Worm (Caenorhabditis elegans) whole organism, L4 larva: Measurements from ENCODE around the gene ttc-4.

Source experiments
- F26F4.8 ChIP-seq: fragments of 200-800 bp; sonication (Bioruptor generic); conservative IDR thresholded peaks from 2 replicates; pipeline ENCODE4 v1.3.6; 2022; ENCODE audit warnings: missing genetic modification characterization, missing compliant biosample characterization
- F49E8.2 ChIP-seq: sonication (generic microtip); optimal IDR thresholded peaks from 2 replicates; lab custom pipeline; 2016; ENCODE audit warnings: missing compliant biosample characterization, mild to moderate bottlenecking, missing genetic modification characterization, borderline replicate concordance
- T20F7.1 ChIP-seq: fragments of 200-800 bp; sonication (Bioruptor generic); optimal IDR thresholded peaks from 2 replicates; lab custom pipeline; 2018; ENCODE audit warnings: mild to moderate bottlenecking, missing genetic modification characterization, missing compliant biosample characterization
- T26A8.4 ChIP-seq: fragments of 200-800 bp; sonication (Bioruptor generic); IDR thresholded peaks from 2 replicates; pipeline ENCODE4 v1.3.6; 2022; ENCODE audit warnings: missing genetic modification characterization, missing compliant biosample characterization
- Y105C5A.15 ChIP-seq: fragments of 200-800 bp; sonication (Bioruptor generic); IDR thresholded peaks from 2 replicates; pipeline ENCODE4 v1.3.6; 2022; ENCODE audit warnings: missing genetic modification characterization, missing compliant biosample characterization
- Y48G9A.11 ChIP-seq: fragments of 200-800 bp; sonication (Bioruptor generic); IDR thresholded peaks from 2 replicates; pipeline ENCODE4 v1.3.6; 2022; ENCODE audit warnings: missing genetic modification reagents, missing genetic modification characterization, missing compliant biosample characterization
- ZK337.2 ChIP-seq: fragments of 200-800 bp; sonication (Bioruptor generic); IDR thresholded peaks from 2 replicates; pipeline ENCODE4 v1.3.6; 2022; ENCODE audit warnings: missing genetic modification reagents, missing genetic modification characterization, missing compliant biosample characterization
- aha-1 ChIP-seq: fragments of 150-350 bp; peaks from one replicate; lab custom pipeline; 2014; ENCODE audit warnings: missing biosample characterization, missing genetic modification characterization
- ama-1 ChIP-seq: fragments of 150-350 bp; optimal IDR thresholded peaks from 2 replicates; lab custom pipeline; 2014; ENCODE audit warnings: inconsistent platforms, mixed read lengths
- ceh-32 ChIP-seq: sonication (generic microtip); optimal IDR thresholded peaks from 2 replicates; lab custom pipeline; 2016; ENCODE audit warnings: mild to moderate bottlenecking, missing genetic modification characterization, missing compliant biosample characterization; ENCODE audit not compliant: poor library complexity
- ceh-44 ChIP-seq: fragments of 200-800 bp; sonication (Bioruptor generic); IDR thresholded peaks from 2 replicates; pipeline ENCODE4 v1.3.6; 2022; ENCODE audit warnings: missing genetic modification reagents, missing genetic modification characterization, missing compliant biosample characterization
- ces-1 ChIP-seq: fragments of 150-350 bp; sonication (generic microtip); optimal IDR thresholded peaks from 4 replicates; lab custom pipeline; 2014; ENCODE audit warnings: missing biosample characterization, missing genetic modification reagents, missing genetic modification characterization
- ctbp-1 ChIP-seq: fragments of 200-800 bp; sonication (Bioruptor generic); IDR thresholded peaks from 2 replicates; pipeline ENCODE4 v1.3.6; 2022; ENCODE audit warnings: missing genetic modification reagents, missing genetic modification characterization, missing compliant biosample characterization
- daf-12 ChIP-seq: fragments of 150-350 bp; optimal IDR thresholded peaks from 2 replicates; lab custom pipeline; 2014; ENCODE audit warnings: missing biosample characterization, missing genetic modification reagents, missing genetic modification characterization
- daf-19 ChIP-seq: fragments of 200-800 bp; sonication (Bioruptor generic); conservative IDR thresholded peaks from 2 replicates; pipeline ENCODE4 v1.3.6; 2022; ENCODE audit warnings: missing genetic modification characterization, missing compliant biosample characterization
- daf-8 ChIP-seq: fragments of 200-800 bp; sonication (Bioruptor generic); IDR thresholded peaks from 2 replicates; pipeline ENCODE4 v1.3.6; 2022; ENCODE audit warnings: missing genetic modification characterization, missing compliant biosample characterization
- dmd-8 ChIP-seq: fragments of 200-800 bp; sonication (Bioruptor generic); IDR thresholded peaks from 2 replicates; pipeline ENCODE4 v1.3.6; 2022; ENCODE audit warnings: missing genetic modification characterization, missing compliant biosample characterization
- duxl-1 ChIP-seq: sonication (generic microtip); optimal IDR thresholded peaks from 2 replicates; lab custom pipeline; 2016; ENCODE audit warnings: mild to moderate bottlenecking, missing genetic modification characterization, moderate library complexity, missing compliant biosample characterization; ENCODE audit not compliant: poor library complexity
- dve-1 ChIP-seq: sonication (generic microtip); optimal IDR thresholded peaks from 2 replicates; lab custom pipeline; 2017; ENCODE audit warnings: antibody characterized with exemption, mild to moderate bottlenecking, missing genetic modification characterization, missing compliant biosample characterization; ENCODE audit not compliant: insufficient read depth
- egl-27 ChIP-seq: sonication (generic microtip); optimal IDR thresholded peaks from 3 replicates; lab custom pipeline; 2017; ENCODE audit warnings: missing biosample characterization, missing genetic modification reagents, missing genetic modification characterization
- egl-43 ChIP-seq: fragments of 200-800 bp; sonication (Bioruptor generic); IDR thresholded peaks from 2 replicates; pipeline ENCODE4 v1.3.6; 2022; ENCODE audit warnings: missing genetic modification reagents, missing genetic modification characterization, missing compliant biosample characterization
- hif-1 ChIP-seq, 2 experiments: sonication (generic microtip); optimal IDR thresholded peaks; 2 replicates each; lab custom pipeline; 2016 to 2017; ENCODE audit warnings: missing compliant biosample characterization in 2 of 2, missing genetic modification characterization in 2 of 2, missing genetic modification reagents in 2 of 2, missing genotype in 2 of 2, mild to moderate bottlenecking in 1 of 2
- hmg-1.1 ChIP-seq: fragments of 200-800 bp; sonication (Bioruptor generic); IDR thresholded peaks from 2 replicates; pipeline ENCODE4 v1.3.6; 2022; ENCODE audit warnings: missing genetic modification reagents, missing genetic modification characterization, missing compliant biosample characterization
- lim-7 ChIP-seq: fragments of 200-800 bp; sonication (Bioruptor generic); IDR thresholded peaks from 2 replicates; pipeline ENCODE4 v1.3.6; 2022; ENCODE audit warnings: missing genetic modification characterization, missing compliant biosample characterization
- lin-1 ChIP-seq: fragments of 200-800 bp; sonication (Bioruptor generic); IDR thresholded peaks from 2 replicates; pipeline ENCODE4 v1.3.6; 2022; ENCODE audit warnings: missing genetic modification reagents, missing genetic modification characterization, missing compliant biosample characterization
- lin-13 ChIP-seq: fragments of 150-350 bp; optimal IDR thresholded peaks from 2 replicates; lab custom pipeline; 2014; ENCODE audit warnings: missing biosample characterization, missing genetic modification reagents, missing genetic modification characterization
- lin-38 ChIP-seq: fragments of 200-800 bp; sonication (Bioruptor generic); IDR thresholded peaks from 2 replicates; pipeline ENCODE4 v1.3.6; 2022; ENCODE audit warnings: missing genetic modification reagents, missing genetic modification characterization, missing compliant biosample characterization
- lin-39 ChIP-seq: fragments of 150-350 bp; optimal IDR thresholded peaks from 2 replicates; lab custom pipeline; 2014; ENCODE audit warnings: missing biosample characterization, missing genetic modification reagents, missing genetic modification characterization
- lir-3 ChIP-seq: sonication (generic microtip); optimal IDR thresholded peaks from 2 replicates; lab custom pipeline; 2016; ENCODE audit warnings: mild to moderate bottlenecking, missing genetic modification characterization, missing compliant biosample characterization
- madf-5 ChIP-seq, 2 experiments: fragments of 200-800 bp; sonication (Bioruptor generic); IDR thresholded peaks; 2 replicates each; pipeline ENCODE4 v1.3.6; 2022; ENCODE audit warnings: missing compliant biosample characterization in 2 of 2, missing genetic modification characterization in 2 of 2
- mdl-1 ChIP-seq, 2 experiments: fragments of 150-350 bp in 1 of 2; sonication (generic microtip) in 1 of 2; optimal IDR thresholded peaks; 2 replicates each; lab custom pipeline; 2014 to 2017; ENCODE audit warnings: missing biosample characterization in 2 of 2, missing genetic modification characterization in 2 of 2
- mep-1 ChIP-seq: fragments of 150-350 bp; sonication (generic microtip); optimal IDR thresholded peaks from 3 replicates; lab custom pipeline; 2014; ENCODE audit warnings: missing biosample characterization, missing genetic modification characterization
- mxl-2 ChIP-seq: fragments of 200-800 bp; sonication (Bioruptor generic); conservative IDR thresholded peaks from 2 replicates; pipeline ENCODE4 v1.3.6; 2022; ENCODE audit warnings: missing genetic modification reagents, missing genetic modification characterization, missing compliant biosample characterization
- mxl-3 ChIP-seq: fragments of 200-800 bp; sonication (Bioruptor generic); optimal IDR thresholded peaks from 2 replicates; lab custom pipeline; 2018; ENCODE audit warnings: mild to moderate bottlenecking, missing genetic modification characterization, missing compliant biosample characterization
- nhr-102 ChIP-seq: sonication (generic microtip); optimal IDR thresholded peaks from 2 replicates; lab custom pipeline; 2016; ENCODE audit warnings: mild to moderate bottlenecking, missing genetic modification characterization, moderate library complexity, missing compliant biosample characterization
- nhr-111 ChIP-seq: fragments of 200-800 bp; sonication (Bioruptor generic); optimal IDR thresholded peaks from 2 replicates; lab custom pipeline; 2018; ENCODE audit warnings: mild to moderate bottlenecking, missing genetic modification characterization, missing compliant biosample characterization
- nhr-6 ChIP-seq: fragments of 150-350 bp; optimal IDR thresholded peaks from 2 replicates; lab custom pipeline; 2014; ENCODE audit warnings: missing biosample characterization, missing genetic modification characterization
- rbr-2 ChIP-seq: sonication (generic microtip); optimal IDR thresholded peaks from 2 replicates; lab custom pipeline; 2016; ENCODE audit warnings: missing genotype, missing genetic modification characterization, missing compliant biosample characterization
- sdz-12 ChIP-seq: fragments of 200-800 bp; sonication (Bioruptor generic); optimal IDR thresholded peaks from 2 replicates; lab custom pipeline; 2018; ENCODE audit warnings: mild to moderate bottlenecking, missing genetic modification characterization, missing compliant biosample characterization
- skn-1 ChIP-seq: fragments of 150-350 bp; optimal IDR thresholded peaks from 2 replicates; lab custom pipeline; 2014; ENCODE audit warnings: missing biosample characterization, missing genetic modification characterization
- snpc-1.2 ChIP-seq: fragments of 200-800 bp; sonication (Bioruptor generic); IDR thresholded peaks from 2 replicates; pipeline ENCODE4 v1.3.6; 2022; ENCODE audit warnings: missing genetic modification reagents, missing genetic modification characterization, missing compliant biosample characterization
- snpc-4 ChIP-seq: fragments of 150-350 bp; optimal IDR thresholded peaks from 2 replicates; lab custom pipeline; 2014; ENCODE audit warnings: missing biosample characterization, missing genetic modification characterization
- spr-1 ChIP-seq: sonication (generic microtip); optimal IDR thresholded peaks from 2 replicates; lab custom pipeline; 2016; ENCODE audit warnings: mild to moderate bottlenecking, missing genetic modification characterization, missing compliant biosample characterization
- tag-97 ChIP-seq: fragments of 200-800 bp; sonication (Bioruptor generic); IDR thresholded peaks from 2 replicates; pipeline ENCODE4 v1.3.6; 2022; ENCODE audit warnings: missing genetic modification characterization, missing compliant biosample characterization
- unc-39 ChIP-seq: sonication (generic microtip); optimal IDR thresholded peaks from 2 replicates; lab custom pipeline; 2017; ENCODE audit warnings: missing biosample characterization, missing genetic modification characterization
- zag-1 ChIP-seq: fragments of 150-350 bp; optimal IDR thresholded peaks from 2 replicates; lab custom pipeline; 2014; ENCODE audit warnings: missing biosample characterization, missing genetic modification characterization
- zfp-2 ChIP-seq: sonication (generic microtip); optimal IDR thresholded peaks from 2 replicates; lab custom pipeline; 2016; ENCODE audit warnings: mild to moderate bottlenecking, missing genetic modification characterization, missing compliant biosample characterization
- zfp-3 ChIP-seq: fragments of 200-800 bp; sonication (Bioruptor generic); conservative IDR thresholded peaks from 2 replicates; pipeline ENCODE4 v1.3.6; 2022; ENCODE audit warnings: missing genetic modification reagents, missing genetic modification characterization, missing compliant biosample characterization
- zip-11 ChIP-seq: fragments of 200-800 bp; sonication (Bioruptor generic); IDR thresholded peaks from 2 replicates; pipeline ENCODE4 v1.3.6; 2022; ENCODE audit warnings: missing genetic modification characterization, missing compliant biosample characterization
- zip-2 ChIP-seq: fragments of 150-350 bp; optimal IDR thresholded peaks from 2 replicates; lab custom pipeline; 2014; ENCODE audit warnings: missing biosample characterization, missing genetic modification characterization

The ttc-4 gene

DNA sequence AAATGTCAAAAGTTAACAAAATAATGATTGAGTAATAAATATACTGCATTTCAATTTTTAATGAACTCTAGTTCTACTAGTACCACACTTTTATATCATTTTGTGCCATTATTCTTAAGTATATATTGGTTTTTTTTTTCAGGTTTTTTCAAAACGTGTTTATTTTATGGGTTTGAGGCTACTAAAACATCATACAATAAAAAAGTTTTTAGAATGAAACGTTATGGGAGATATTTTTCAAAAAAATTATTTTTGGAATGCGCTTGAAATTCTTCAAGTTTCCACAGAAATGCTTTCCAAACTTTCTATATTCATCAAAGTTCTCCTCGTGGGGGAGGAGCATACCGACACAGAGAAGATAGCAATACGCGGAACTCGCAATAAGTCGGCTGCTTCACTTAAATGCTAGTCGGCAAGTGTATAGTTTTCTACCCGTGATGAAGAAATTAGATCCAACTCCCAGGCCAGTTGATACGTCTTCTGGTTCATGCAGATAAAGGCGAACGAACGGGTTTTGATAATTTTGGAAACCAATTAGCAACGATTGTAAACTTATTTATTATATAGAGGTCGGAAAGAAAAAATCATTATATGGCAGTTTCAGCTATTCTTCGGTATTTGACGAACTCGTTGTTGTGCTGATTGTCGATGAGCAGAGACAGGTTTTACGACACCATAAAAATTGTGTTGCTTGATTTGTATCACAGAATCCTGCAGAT, 5.0 kb downstream of the ttc-4 start, which contains the start of gene C17G10.10 (continued):
- TF ChIP-seq nhr-6 (tag; lab: Kevin White, UChicago) (peak; percentile 53), ctbp-1 (GFP tag; lab: Robert Waterston, UW) (no peak), Y48G9A.11 (GFP tag; lab: Robert Waterston, UW) (no peak), T20F7.1 (GFP tag; lab: Kevin White, UChicago) (peak; percentile 62), tag-97 (GFP tag; lab: Robert Waterston, UW) (no peak), ZK337.2 (GFP tag; lab: Robert Waterston, UW) (no peak), dve-1 (tag; lab: Kevin White, UChicago) (peak; percentile 89), zfp-2 (tag; lab: Kevin White, UChicago) (no peak), hmg-1.1 (GFP tag; lab: Robert Waterston, UW) (peak; percentile 58; the same call in 1 of the 2 replicates), daf-12 (tag; lab: Kevin White, UChicago) (no peak), lin-39 (tag; lab: Kevin White, UChicago) (no peak), lim-7 (GFP tag; lab: Robert Waterston, UW) (no peak), ceh-44 (0 out of 2 replicates have a peak, but pooled peaks have one; percentile 29), lir-3 (tag; lab: Kevin White, UChicago) (no peak), lin-1 (GFP tag; lab: Robert Waterston, UW) (peak; percentile 33; the same call in 1 of the 2 replicates), hif-1 (tag; optimal IDR thresholded peaks at IDR 0.05; lab: Kevin White, UChicago) (no peak), nhr-102 (peak; percentile 68), egl-27 (tag; lab: Kevin White, UChicago) (no peak), zip-2 (tag; lab: Kevin White, UChicago) (no peak), F49E8.2 (tag; lab: Kevin White, UChicago) (peak; percentile 47), skn-1 (tag; lab: Kevin White, UChicago) (no peak), ama-1 (lab: Kevin White, UChicago) (peak; percentile 97), egl-43 (GFP tag; lab: Robert Waterston, UW) (no peak), duxl-1 (peak; percentile 78), mdl-1 (tag; optimal IDR thresholded peaks at IDR 0.05; lab: Kevin White, UChicago) (peak; percentile 3 to 64), spr-1 (tag; lab: Kevin White, UChicago) (peak; percentile 76), zag-1 (tag; lab: Kevin White, UChicago) (no peak), rbr-2 (peak; percentile 67), daf-8 (GFP tag; lab: Robert Waterston, UW) (no peak), mep-1 (tag; lab: Kevin White, UChicago) (peak; percentile 67), madf-5 (GFP tag; IDR thresholded peaks at IDR 0.05; lab: Robert Waterston, UW) (no peak), mxl-3 (GFP tag; lab: Kevin White, UChicago) (peak; percentile 27), lin-13 (GFP tag; lab: Kevin White, UChicago) (peak; percentile 39), ceh-32 (no peak), daf-19 (GFP tag; lab: Robert Waterston, UW) (no peak; the same call in 1 of the 2 replicates), snpc-1.2 (peak; percentile 75), zip-11 (no peak), dmd-8 (GFP tag; lab: Robert Waterston, UW) (no peak), T26A8.4 (peak; percentile 88; the same call in 1 of the 2 replicates), snpc-4 (tag; lab: Kevin White, UChicago) (peak; percentile 93), zfp-3 (GFP tag; lab: Robert Waterston, UW) (0 out of 2 replicates have a peak, but pooled peaks have one; percentile 31), F26F4.8 (GFP tag; lab: Robert Waterston, UW) (no peak), lin-38 (peak; percentile 69), aha-1 (tag; lab: Kevin White, UChicago) (peak; percentile 88), unc-39 (tag; lab: Kevin White, UChicago) (no peak), mxl-2 (no peak), ces-1 (GFP tag; lab: Kevin White, UChicago) (no peak), Y105C5A.15 (GFP tag; lab: Robert Waterston, UW) (no peak), nhr-111 (peak; percentile 59), sdz-12 (GFP tag; lab: Kevin White, UChicago) (no peak)
